Fruit fly (Drosophila melanogaster): ENCODE measurements around the gene Cpr67B.

- TF ChIP-seq p53 (GFP tag; optimal IDR thresholded peaks at IDR 0.05) (no peak), CG9437 (GFP tag; optimal IDR thresholded peaks at IDR 0.05) (no peak), Atf-2 (GFP tag; optimal IDR thresholded peaks at IDR 0.05) (no peak)
These were observed 32.2 kb upstream of the Cpr67B start, which contains the start of the genes Hsp67Bc, CG4456 and Hsp22 for dm6 chr3L:9372278-9372975.
